Worm (Caenorhabditis elegans): ENCODE measurements around the gene romo-1.

The romo-1 gene

DNA sequence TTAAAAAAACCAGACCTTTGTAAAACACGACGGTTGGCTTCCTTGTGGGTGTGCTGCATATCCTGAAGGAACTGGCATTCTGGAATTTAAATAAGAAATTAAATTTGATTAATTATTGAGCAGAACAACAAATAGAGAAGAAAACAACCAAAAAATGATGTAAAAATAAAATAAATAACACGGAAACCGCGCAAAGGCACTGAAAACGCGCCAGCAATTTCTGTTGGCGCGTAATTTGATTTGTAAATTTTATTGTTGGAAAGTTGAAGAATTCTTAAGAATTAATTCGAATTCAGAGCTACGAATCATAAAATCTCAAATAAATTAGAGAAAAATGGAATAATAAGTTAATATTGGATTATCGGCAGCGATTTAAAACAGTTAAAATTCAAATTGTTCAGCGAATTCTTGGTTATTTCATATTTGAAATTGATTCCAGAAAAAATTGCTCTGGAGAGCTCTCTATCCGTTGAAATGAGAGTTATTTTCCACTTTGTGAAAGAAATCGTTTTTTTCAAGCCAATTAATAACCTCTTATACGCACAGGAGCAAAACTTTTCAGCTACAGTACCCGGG, at the start of gene romo-1:
Gene romo-1 (minus strand): TSS at position 79 of the 576 bp plus-strand sequence.
- no peak for TF ChIP-seq scrt-1 (GFP tag; IDR thresholded peaks at IDR 0.05)
- TF ChIP-seq B0310.2 (tag; optimal IDR thresholded peaks at IDR 0.05), result no peak
- no peak for TF ChIP-seq pes-1 (GFP tag; IDR thresholded peaks at IDR 0.05)
- TF ChIP-seq ama-1 (optimal IDR thresholded peaks at IDR 0.05), result no peak
- TF ChIP-seq ceh-13 (GFP tag; optimal IDR thresholded peaks at IDR 0.05), result no peak
- TF ChIP-seq ceh-36 (tag; optimal IDR thresholded peaks at IDR 0.05), result no peak
- TF ChIP-seq hmg-4 (GFP tag; optimal IDR thresholded peaks at IDR 0.05), result no peak
- no peak for TF ChIP-seq sea-1 (GFP tag; conservative IDR thresholded peaks at IDR 0.05)
- TF ChIP-seq flt-1 (GFP tag; IDR thresholded peaks at IDR 0.05), result no peak
- no peak for TF ChIP-seq hmbx-1 (tag; optimal IDR thresholded peaks at IDR 0.05)
- no peak for TF ChIP-seq tbx-37 (GFP tag; conservative IDR thresholded peaks at IDR 0.05)
- TF ChIP-seq F13C5.2 (tag; optimal IDR thresholded peaks at IDR 0.05), result no peak
- TF ChIP-seq hnd-1 (tag; optimal IDR thresholded peaks at IDR 0.05), result no peak
- TF ChIP-seq tra-4 (tag; optimal IDR thresholded peaks at IDR 0.05), result no peak
- TF ChIP-seq tbx-11 (GFP tag; IDR thresholded peaks at IDR 0.05), result no peak
- TF ChIP-seq aly-1 (tag; optimal IDR thresholded peaks at IDR 0.05), result no peak
- no peak for TF ChIP-seq ets-7 (tag; optimal IDR thresholded peaks at IDR 0.05)

DNA sequence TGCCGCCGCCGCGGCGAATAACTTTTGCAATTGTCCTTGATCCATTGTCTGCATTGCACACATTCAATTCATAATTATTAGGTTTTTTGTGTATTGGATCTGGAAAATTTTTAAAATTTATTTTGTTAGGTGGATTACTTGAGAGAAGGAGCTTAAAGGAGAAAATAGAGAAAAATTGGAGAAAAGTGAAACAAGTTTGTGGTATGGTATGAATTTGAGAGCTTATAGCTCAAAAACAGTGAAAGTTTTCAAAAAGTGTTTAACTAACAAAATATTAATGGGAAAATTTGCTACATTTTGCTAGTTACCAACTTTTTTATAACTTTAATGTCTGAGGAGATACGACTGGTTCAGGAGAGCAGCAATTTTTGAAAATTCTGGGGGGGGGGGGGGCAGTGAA, 48.0 kb upstream of the romo-1 start, which contains the start of gene ztf-22:
Gene ztf-22 (minus strand): TSS at position 101 of the 400 bp plus-strand sequence.
- no peak for TF ChIP-seq flt-1 (GFP tag; IDR thresholded peaks at IDR 0.05)
- TF ChIP-seq pes-1 (GFP tag; IDR thresholded peaks at IDR 0.05), result no peak
- no peak for TF ChIP-seq hnd-1 (tag; optimal IDR thresholded peaks at IDR 0.05)
- no peak for TF ChIP-seq ceh-36 (tag; optimal IDR thresholded peaks at IDR 0.05)
- no peak for TF ChIP-seq scrt-1 (GFP tag; IDR thresholded peaks at IDR 0.05)
- TF ChIP-seq ama-1 (optimal IDR thresholded peaks at IDR 0.05), result no peak
- no peak for TF ChIP-seq aly-1 (tag; optimal IDR thresholded peaks at IDR 0.05)
- no peak for TF ChIP-seq ceh-13 (GFP tag; optimal IDR thresholded peaks at IDR 0.05)
- TF ChIP-seq tbx-11 (GFP tag; IDR thresholded peaks at IDR 0.05), result no peak
- TF ChIP-seq sea-1 (GFP tag; conservative IDR thresholded peaks at IDR 0.05), result no peak
- no peak for TF ChIP-seq tbx-37 (GFP tag; conservative IDR thresholded peaks at IDR 0.05)

DNA sequence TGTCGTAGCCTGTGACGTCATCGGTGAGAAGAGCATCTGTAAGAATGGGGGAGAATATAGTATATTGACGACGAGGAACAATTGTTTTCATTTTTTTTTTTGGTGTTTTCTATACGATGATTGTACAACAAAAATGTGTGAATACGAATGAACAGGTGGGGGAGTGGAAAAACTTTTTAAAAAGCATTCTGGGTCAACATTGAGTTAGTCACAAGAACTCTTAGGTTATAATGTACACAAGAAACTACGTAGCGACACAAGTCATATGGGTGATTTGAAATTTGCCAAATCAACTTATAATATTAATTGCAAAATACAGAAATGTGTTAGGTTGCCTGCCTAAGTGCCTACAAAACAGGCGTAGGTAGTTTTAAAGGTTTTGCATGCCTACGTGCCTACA, 46.4 kb upstream of the romo-1 start:
- TF ChIP-seq hmbx-1 (tag; optimal IDR thresholded peaks at IDR 0.05) (no peak), ets-7 (tag; optimal IDR thresholded peaks at IDR 0.05) (no peak), hnd-1 (tag; optimal IDR thresholded peaks at IDR 0.05) (no peak), sea-1 (GFP tag; conservative IDR thresholded peaks at IDR 0.05) (no peak), hmg-4 (GFP tag; optimal IDR thresholded peaks at IDR 0.05) (no peak), ama-1 (optimal IDR thresholded peaks at IDR 0.05) (no peak), F13C5.2 (tag; optimal IDR thresholded peaks at IDR 0.05) (no peak), aly-1 (tag; optimal IDR thresholded peaks at IDR 0.05) (no peak), pes-1 (GFP tag; IDR thresholded peaks at IDR 0.05) (no peak), tbx-37 (GFP tag; conservative IDR thresholded peaks at IDR 0.05) (no peak), B0310.2 (tag; optimal IDR thresholded peaks at IDR 0.05) (no peak), scrt-1 (GFP tag; IDR thresholded peaks at IDR 0.05) (no peak), ceh-36 (tag; optimal IDR thresholded peaks at IDR 0.05) (no peak), flt-1 (GFP tag; IDR thresholded peaks at IDR 0.05) (no peak), tbx-11 (GFP tag; IDR thresholded peaks at IDR 0.05) (no peak), tra-4 (tag; optimal IDR thresholded peaks at IDR 0.05) (no peak), ceh-13 (GFP tag; optimal IDR thresholded peaks at IDR 0.05) (no peak)

DNA sequence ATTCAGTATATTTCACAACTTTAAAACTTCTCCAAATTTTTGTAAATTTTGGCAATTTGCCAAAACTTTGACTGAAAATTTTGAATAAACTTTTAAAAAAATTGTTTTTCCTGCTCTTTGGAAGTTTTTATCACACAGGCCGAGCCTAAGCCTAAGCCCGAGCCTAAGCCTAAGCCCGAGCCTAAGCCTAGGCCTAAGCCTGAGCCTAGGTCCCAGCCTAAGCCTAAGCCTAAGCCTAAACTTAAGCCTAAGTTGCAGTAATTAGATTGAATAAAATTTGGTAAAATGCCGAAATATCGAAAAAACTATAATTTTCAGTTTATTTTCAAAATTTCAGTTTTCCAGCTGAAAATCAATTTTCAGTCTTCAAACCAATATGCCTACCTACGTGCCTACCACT, 45.8 kb upstream of the romo-1 start:
- TF ChIP-seq ama-1 (optimal IDR thresholded peaks at IDR 0.05), result no peak
- no peak for TF ChIP-seq hnd-1 (tag; optimal IDR thresholded peaks at IDR 0.05)
- no peak for TF ChIP-seq flt-1 (GFP tag; IDR thresholded peaks at IDR 0.05)
- TF ChIP-seq pes-1 (GFP tag; IDR thresholded peaks at IDR 0.05), result 0 out of 2 replicates have a peak, but pooled peaks have one; percentile 14
- no peak for TF ChIP-seq tra-4 (tag; optimal IDR thresholded peaks at IDR 0.05)
- peak; percentile 54 for TF ChIP-seq ceh-36 (tag; optimal IDR thresholded peaks at IDR 0.05)
- TF ChIP-seq tbx-11 (GFP tag; IDR thresholded peaks at IDR 0.05), result no peak

DNA sequence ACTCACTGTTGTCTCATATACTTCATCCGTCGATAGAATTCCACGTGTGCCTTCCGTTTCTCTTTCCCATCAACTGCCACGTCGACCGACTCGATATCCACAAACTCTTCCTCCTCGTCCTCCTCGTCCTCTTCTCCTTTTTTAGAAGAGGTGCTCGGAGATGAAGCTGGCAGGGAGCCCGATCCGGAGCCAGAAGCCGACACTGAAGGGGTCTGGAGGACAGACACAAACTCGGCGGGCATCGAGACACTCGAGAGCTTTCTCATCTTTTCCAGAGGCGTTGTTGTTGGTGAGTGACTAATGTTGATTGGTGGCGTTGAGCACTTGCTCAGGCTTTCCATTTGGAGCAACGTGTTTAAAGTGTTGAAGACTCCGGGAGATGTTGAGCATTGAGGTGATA, 44.9 kb upstream of the romo-1 start:
- no peak for TF ChIP-seq tbx-11 (GFP tag; IDR thresholded peaks at IDR 0.05)
- no peak for TF ChIP-seq pes-1 (GFP tag; IDR thresholded peaks at IDR 0.05)
- no peak for TF ChIP-seq ceh-13 (GFP tag; optimal IDR thresholded peaks at IDR 0.05)
- TF ChIP-seq hmbx-1 (tag; optimal IDR thresholded peaks at IDR 0.05), result no peak
- no peak for TF ChIP-seq hmg-4 (GFP tag; optimal IDR thresholded peaks at IDR 0.05)
- TF ChIP-seq aly-1 (tag; optimal IDR thresholded peaks at IDR 0.05), result no peak
- no peak for TF ChIP-seq ets-7 (tag; optimal IDR thresholded peaks at IDR 0.05)
- TF ChIP-seq tra-4 (tag; optimal IDR thresholded peaks at IDR 0.05), result no peak
- no peak for TF ChIP-seq tbx-37 (GFP tag; conservative IDR thresholded peaks at IDR 0.05)
- no peak for TF ChIP-seq flt-1 (GFP tag; IDR thresholded peaks at IDR 0.05)
- no peak for TF ChIP-seq scrt-1 (GFP tag; IDR thresholded peaks at IDR 0.05)
- no peak for TF ChIP-seq sea-1 (GFP tag; conservative IDR thresholded peaks at IDR 0.05)
- no peak for TF ChIP-seq F13C5.2 (tag; optimal IDR thresholded peaks at IDR 0.05)
- no peak for TF ChIP-seq B0310.2 (tag; optimal IDR thresholded peaks at IDR 0.05)
- TF ChIP-seq ama-1 (optimal IDR thresholded peaks at IDR 0.05), result no peak
- TF ChIP-seq hnd-1 (tag; optimal IDR thresholded peaks at IDR 0.05), result no peak
- TF ChIP-seq ceh-36 (tag; optimal IDR thresholded peaks at IDR 0.05), result no peak

DNA sequence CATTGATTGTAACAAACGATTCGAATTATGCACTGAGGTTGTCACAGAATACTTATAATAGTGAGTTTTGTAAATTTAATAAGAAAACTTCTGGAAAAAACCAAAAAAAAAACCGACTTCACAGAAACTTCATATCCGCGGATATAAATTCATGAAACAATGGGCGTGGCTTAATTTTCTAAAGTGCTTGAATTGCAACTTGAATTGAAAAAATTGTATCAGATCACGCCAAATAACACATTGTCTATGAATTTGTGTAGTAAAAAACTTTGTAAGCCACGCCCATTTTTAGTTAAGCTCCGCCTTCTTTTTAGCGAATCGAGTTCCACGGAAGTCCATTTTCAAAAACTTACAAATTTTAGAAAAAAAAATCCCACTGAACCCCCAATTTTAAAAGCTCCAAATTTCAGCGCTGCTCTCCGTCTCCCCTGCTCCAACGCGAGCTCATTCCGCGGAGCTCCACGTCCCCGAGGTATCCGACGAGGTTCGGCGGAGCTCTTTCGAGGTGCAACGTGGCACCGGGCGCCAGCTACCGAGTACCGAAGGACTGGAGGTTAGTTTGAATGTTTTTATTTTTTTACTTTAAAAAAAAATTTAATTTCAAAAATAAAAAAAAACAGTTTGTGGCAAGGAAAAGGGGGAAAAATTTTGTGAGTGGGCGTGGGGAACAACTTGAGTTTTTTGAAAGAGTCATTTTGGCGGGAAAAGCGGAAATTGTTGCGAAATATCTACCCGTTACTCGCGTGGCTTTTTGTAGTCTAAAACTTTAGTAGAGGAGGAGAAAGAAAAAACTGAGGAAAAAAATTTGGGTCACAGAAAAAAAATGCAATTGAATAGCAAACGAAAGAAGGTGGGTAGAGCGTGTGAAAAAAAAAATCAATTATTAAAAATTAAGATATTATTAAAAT, 41.8 kb upstream of the romo-1 start:
- no peak for TF ChIP-seq tbx-11 (GFP tag; IDR thresholded peaks at IDR 0.05)
- TF ChIP-seq tra-4 (tag; optimal IDR thresholded peaks at IDR 0.05), result no peak
- TF ChIP-seq hnd-1 (tag; optimal IDR thresholded peaks at IDR 0.05), result no peak
- no peak for TF ChIP-seq ets-7 (tag; optimal IDR thresholded peaks at IDR 0.05)
- TF ChIP-seq scrt-1 (GFP tag; IDR thresholded peaks at IDR 0.05), result no peak
- no peak for TF ChIP-seq aly-1 (tag; optimal IDR thresholded peaks at IDR 0.05)
- TF ChIP-seq ceh-13 (GFP tag; optimal IDR thresholded peaks at IDR 0.05), result no peak
- TF ChIP-seq ama-1 (optimal IDR thresholded peaks at IDR 0.05), result no peak
- TF ChIP-seq F13C5.2 (tag; optimal IDR thresholded peaks at IDR 0.05), result no peak
- TF ChIP-seq flt-1 (GFP tag; IDR thresholded peaks at IDR 0.05), result no peak
- TF ChIP-seq pes-1 (GFP tag; IDR thresholded peaks at IDR 0.05), result no peak
- TF ChIP-seq hmbx-1 (tag; optimal IDR thresholded peaks at IDR 0.05), result no peak
- no peak for TF ChIP-seq tbx-37 (GFP tag; conservative IDR thresholded peaks at IDR 0.05)
